Fruit fly (Drosophila melanogaster): ENCODE data around the gene IFT57.

The IFT57 gene

dm6 chr2L:3575679-3576442, 45.3 kb downstream of the IFT57 start, which contains the start of gene CG43815 (continued):
- TF ChIP-seq Pdp1 (GFP tag; optimal IDR thresholded peaks at IDR 0.05) (peak in 1 of 2 experiments; percentile 15), CG15073 (GFP tag; optimal IDR thresholded peaks at IDR 0.05) (no peak), mam (GFP tag; optimal IDR thresholded peaks at IDR 0.05) (no peak), Meics (GFP tag; optimal IDR thresholded peaks at IDR 0.05) (no peak), Awh (GFP tag; IDR thresholded peaks at IDR 0.05) (no peak), pho (GFP tag; optimal IDR thresholded peaks at IDR 0.05) (no peak), CG9797 (GFP tag; optimal IDR thresholded peaks at IDR 0.05) (no peak), CG2116 (GFP tag; optimal IDR thresholded peaks at IDR 0.05) (no peak), Vsx1 (GFP tag; optimal IDR thresholded peaks at IDR 0.05) (no peak), fru (optimal IDR thresholded peaks at IDR 0.05) (no peak), B-H2 (GFP tag; optimal IDR thresholded peaks at IDR 0.05) (no peak), Asciz (GFP tag; optimal IDR thresholded peaks at IDR 0.05) (no peak), sqz (GFP tag; optimal IDR thresholded peaks at IDR 0.05) (no peak), CG1603 (tag; optimal IDR thresholded peaks at IDR 0.05) (peak; percentile 5), Hr3 (GFP tag; optimal IDR thresholded peaks at IDR 0.05) (no peak), CG11723 (GFP tag; optimal IDR thresholded peaks at IDR 0.05) (no peak), CG31388 (GFP tag; optimal IDR thresholded peaks at IDR 0.05) (no peak), CG6683 (GFP tag; optimal IDR thresholded peaks at IDR 0.05) (no peak), CG10321 (GFP tag; IDR thresholded peaks at IDR 0.05) (no peak), HLH54F (GFP tag; optimal IDR thresholded peaks at IDR 0.05) (no peak), CG8765 (GFP tag; IDR thresholded peaks at IDR 0.05) (no peak), CG10543 (GFP tag; optimal IDR thresholded peaks at IDR 0.05) (no peak), Antp (GFP tag; optimal IDR thresholded peaks at IDR 0.05) (no peak), run (tag; optimal IDR thresholded peaks at IDR 0.05) (no peak), z (GFP tag; IDR thresholded peaks at IDR 0.05) (0 out of 3 replicates have a peak, but pooled peaks have one; percentile 57), CG6689 (GFP tag; IDR thresholded peaks at IDR 0.05) (no peak), tna (GFP tag; IDR thresholded peaks at IDR 0.05; ENCODE audit: partially characterized antibody) (no peak), CG34376 (GFP tag; optimal IDR thresholded peaks at IDR 0.05) (no peak), BEAF-32 (GFP tag; optimal IDR thresholded peaks at IDR 0.05) (no peak), Sry-δ (GFP tag; optimal IDR thresholded peaks at IDR 0.05) (no peak), wor (GFP tag; IDR thresholded peaks at IDR 0.05) (no peak), CG9817 (tag; optimal IDR thresholded peaks at IDR 0.05) (no peak), pfk (GFP tag; optimal IDR thresholded peaks at IDR 0.05) (no peak), Dfd (GFP tag; optimal IDR thresholded peaks at IDR 0.05) (no peak), fd3F (GFP tag; optimal IDR thresholded peaks at IDR 0.05) (no peak), Dref (GFP tag; IDR thresholded peaks at IDR 0.05) (no peak), BtbVII (GFP tag; optimal IDR thresholded peaks at IDR 0.05) (no peak), CG13775 (GFP tag; optimal IDR thresholded peaks at IDR 0.05) (no peak), Mad (GFP tag; optimal IDR thresholded peaks at IDR 0.05) (no peak), HLH3B (GFP tag; IDR thresholded peaks at IDR 0.05) (no peak), Fer2 (tag; optimal IDR thresholded peaks at IDR 0.05) (no peak), org-1 (GFP tag; optimal IDR thresholded peaks at IDR 0.05) (no peak), CG43689 (GFP tag; IDR thresholded peaks at IDR 0.05) (no peak), hth (optimal IDR thresholded peaks at IDR 0.05) (no peak), CG6791 (GFP tag; IDR thresholded peaks at IDR 0.05; ENCODE audit: partially characterized antibody) (no peak), NC2β (GFP tag; optimal IDR thresholded peaks at IDR 0.05) (no peak), CG17385 (GFP tag; optimal IDR thresholded peaks at IDR 0.05) (no peak), crc (GFP tag; optimal IDR thresholded peaks at IDR 0.05) (no peak), phol (tag; optimal IDR thresholded peaks at IDR 0.05) (peak; percentile 20), wek (GFP tag; optimal IDR thresholded peaks at IDR 0.05) (peak; percentile 48), CG10565 (GFP tag; optimal IDR thresholded peaks at IDR 0.05) (no peak)
